Worm (Caenorhabditis elegans) whole organism, L2 larva: ENCODE measurements around the gene C15H9.2.

Source experiments
- ceh-82 ChIP-seq: fragments of 150-350 bp; optimal IDR thresholded peaks from 2 replicates; lab custom pipeline; 2014; ENCODE audit warnings: missing biosample characterization, missing genetic modification characterization
- egl-27 ChIP-seq: sonication (generic microtip); optimal IDR thresholded peaks from 3 replicates; lab custom pipeline; 2017; ENCODE audit warnings: missing biosample characterization, missing genetic modification reagents, missing genetic modification characterization
- elt-1 ChIP-seq: fragments of 150-350 bp; optimal IDR thresholded peaks from 2 replicates; lab custom pipeline; 2014; ENCODE audit warnings: missing biosample characterization, missing genetic modification characterization
- elt-3 ChIP-seq: sonication (generic microtip); optimal IDR thresholded peaks from 2 replicates; lab custom pipeline; 2017; ENCODE audit warnings: missing biosample characterization, missing genetic modification characterization
- lin-39 ChIP-seq: fragments of 150-350 bp; optimal IDR thresholded peaks from 2 replicates; lab custom pipeline; 2014; ENCODE audit warnings: missing biosample characterization, missing genetic modification reagents, missing genetic modification characterization
- mbf-1 ChIP-seq: sonication (generic microtip); optimal IDR thresholded peaks from 2 replicates; lab custom pipeline; 2017; ENCODE audit warnings: missing biosample characterization, missing genetic modification characterization
- nhr-10 ChIP-seq: sonication (generic microtip); optimal IDR thresholded peaks from 2 replicates; lab custom pipeline; 2017; ENCODE audit warnings: missing biosample characterization, missing genetic modification characterization
- nhr-11 ChIP-seq: fragments of 150-350 bp; optimal IDR thresholded peaks from 2 replicates; lab custom pipeline; 2014; ENCODE audit warnings: missing biosample characterization, missing genetic modification characterization
- nhr-23 ChIP-seq: fragments of 150-350 bp; optimal IDR thresholded peaks from 2 replicates; lab custom pipeline; 2014; ENCODE audit warnings: missing biosample characterization, missing genetic modification reagents, missing genetic modification characterization
- nhr-25 ChIP-seq: fragments of 150-350 bp; sonication (generic microtip); optimal IDR thresholded peaks from 3 replicates; lab custom pipeline; 2014; ENCODE audit warnings: missing biosample characterization, missing genetic modification characterization
- skn-1 ChIP-seq: sonication (generic microtip); optimal IDR thresholded peaks from 2 replicates; lab custom pipeline; 2017; ENCODE audit warnings: missing biosample characterization, missing genetic modification characterization
- unc-39 ChIP-seq: fragments of 150-350 bp; optimal IDR thresholded peaks from 2 replicates; lab custom pipeline; 2014; ENCODE audit warnings: missing biosample characterization, missing genetic modification characterization
- ztf-11 ChIP-seq: sonication (generic microtip); optimal IDR thresholded peaks from 2 replicates; lab custom pipeline; 2017; ENCODE audit warnings: missing biosample characterization, missing genetic modification characterization

DNA sequence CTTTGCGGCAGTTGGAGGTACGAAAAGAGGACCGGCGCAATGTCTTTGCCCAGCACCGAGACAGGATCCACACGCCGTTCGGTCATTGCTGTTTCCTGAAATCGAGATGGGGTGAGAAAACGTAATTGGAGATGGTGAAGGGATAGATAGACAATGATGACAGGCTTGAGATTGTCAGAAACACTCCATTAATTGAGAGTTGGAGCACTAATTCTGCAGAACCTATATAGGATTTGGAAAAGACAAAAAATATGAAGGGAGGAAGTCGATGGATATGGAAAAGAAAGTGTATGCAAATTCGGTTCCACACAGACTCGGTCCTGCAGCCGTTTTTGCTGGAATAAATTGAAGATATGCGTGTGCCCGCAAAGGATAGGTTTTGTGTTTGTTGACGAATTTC lies 19.9 kb downstream of the C15H9.2 start, which contains the start of gene Y72A10A.1:
- TF ChIP-seq nhr-25 (tag; lab: Kevin White, UChicago) (no peak), elt-3 (no peak), nhr-10 (tag; lab: Kevin White, UChicago) (no peak), lin-39 (tag; lab: Kevin White, UChicago) (no peak), ztf-11 (no peak), egl-27 (tag; lab: Kevin White, UChicago) (no peak), elt-1 (tag; lab: Kevin White, UChicago) (no peak), skn-1 (tag; lab: Kevin White, UChicago) (no peak), nhr-11 (no peak), nhr-23 (tag; lab: Kevin White, UChicago) (no peak), unc-39 (tag; lab: Kevin White, UChicago) (no peak), mbf-1 (tag; lab: Kevin White, UChicago) (no peak), ceh-82 (tag; lab: Kevin White, UChicago) (no peak)
